Worm (Caenorhabditis elegans): ENCODE measurements around the gene F44E5.17.

DNA sequence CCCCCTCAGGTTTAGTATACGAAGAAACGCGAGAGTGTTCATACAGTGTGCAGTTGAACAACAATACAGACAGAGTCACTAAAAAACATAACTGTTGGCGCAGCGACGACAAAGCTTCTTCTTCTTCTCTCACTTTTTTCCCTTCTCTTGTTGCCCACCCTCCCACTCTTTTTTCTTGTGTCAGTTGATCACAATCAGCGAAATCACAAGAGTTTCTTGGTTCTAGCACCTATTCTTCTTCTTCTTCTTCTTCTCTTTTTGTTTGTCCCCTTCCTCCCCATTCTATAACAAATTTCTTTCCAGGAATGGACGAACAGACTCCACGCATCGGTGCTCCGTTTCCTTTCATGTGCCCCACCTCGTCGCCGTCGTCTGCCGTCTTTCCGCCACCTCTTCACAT, 42.1 kb upstream of the F44E5.17 start, which contains the start of gene F43G6.4:
- TF ChIP-seq nhr-28 (tag; optimal IDR thresholded peaks at IDR 0.05) (no peak), T26A8.4 (GFP tag; IDR thresholded peaks at IDR 0.05) (no peak), nhr-111 (GFP tag; optimal IDR thresholded peaks at IDR 0.05) (no peak)

All from whole organism, L4 larva.